Fruit fly (Drosophila melanogaster) whole organism, embryonic: ENCODE measurements around the gene CG15553.

ENCODE experiments used
- CG15073 ChIP-seq: fragments of 200-800 bp; sonication (Bioruptor generic); optimal IDR thresholded peaks from 2 replicates; lab custom pipeline; 2016; ENCODE audit warnings: missing biosample characterization, missing genetic modification characterization
- MESR4 ChIP-seq: fragments of 200-800 bp; sonication (Bioruptor generic); optimal IDR thresholded peaks from 2 replicates; lab custom pipeline; 2018; ENCODE audit warnings: missing biosample characterization, mild to moderate bottlenecking, missing genetic modification characterization, moderate library complexity
- MTF-1 ChIP-seq: fragments of 200-800 bp; sonication (Bioruptor generic); optimal IDR thresholded peaks from 2 replicates; lab custom pipeline; 2018; ENCODE audit warnings: missing biosample characterization, mild to moderate bottlenecking, missing genetic modification characterization, borderline replicate concordance
- Ssrp ChIP-seq: fragments of 200-800 bp; sonication (Bioruptor generic); optimal IDR thresholded peaks from 2 replicates; lab custom pipeline; 2018; ENCODE audit warnings: missing biosample characterization, mild to moderate bottlenecking, missing genetic modification characterization, moderate library complexity
- pzg ChIP-seq: fragments of 200-800 bp; sonication (Bioruptor generic); optimal IDR thresholded peaks from 3 replicates; lab custom pipeline; 2018; ENCODE audit warnings: missing biosample characterization, mild to moderate bottlenecking, missing genetic modification characterization, moderate library complexity
- salm ChIP-seq: fragments of 200-800 bp; sonication (Bioruptor generic); optimal IDR thresholded peaks from 2 replicates; lab custom pipeline; 2018; ENCODE audit warnings: missing biosample characterization, mild to moderate bottlenecking, missing genetic modification characterization

dm6 chr3R:31134056-31134455, 33.1 kb upstream of the CG15553 start, which contains the start of gene Gycbeta100B:
- no peak for TF ChIP-seq Ssrp (tag; lab: Kevin White, UChicago)
- TF ChIP-seq MTF-1, result peak; percentile 73
- no peak for TF ChIP-seq salm
- no peak for TF ChIP-seq MESR4 (GFP tag; lab: Kevin White, UChicago)
- no peak for TF ChIP-seq pzg (GFP tag; lab: Kevin White, UChicago)
- TF ChIP-seq CG15073 (GFP tag; lab: Kevin White, UChicago), result no peak
